Worm (Caenorhabditis elegans): ENCODE measurements around the gene srh-41.

- TF ChIP-seq ztf-23 (GFP tag; IDR thresholded peaks at IDR 0.05) (no peak), cog-1 (tag; optimal IDR thresholded peaks at IDR 0.05) (no peak), ref-1 (GFP tag; conservative IDR thresholded peaks at IDR 0.05) (no peak), ztf-29 (GFP tag; IDR thresholded peaks at IDR 0.05) (no peak), med-1 (GFP tag; optimal IDR thresholded peaks at IDR 0.05; ENCODE audit: insufficient read depth) (no peak), tab-1 (GFP tag; IDR thresholded peaks at IDR 0.05) (no peak), flt-1 (GFP tag; IDR thresholded peaks at IDR 0.05) (no peak), T22C8.4 (GFP tag; IDR thresholded peaks at IDR 0.05) (no peak), klf-2 (GFP tag; conservative IDR thresholded peaks at IDR 0.05) (no peak)
Measured at ce11 chrII:14247227-14247626, 40.0 kb downstream of the srh-41 start.
